Worm (Caenorhabditis elegans) whole organism, L2 larva: ENCODE measurements around the gene mab-7.

Experiments
- C34F6.9 ChIP-seq: fragments of 150-350 bp; optimal IDR thresholded peaks from 2 replicates; lab custom pipeline; 2014; ENCODE audit warnings: missing biosample characterization, missing genetic modification characterization
- F13H6.1 ChIP-seq: sonication (generic microtip); optimal IDR thresholded peaks from 2 replicates; lab custom pipeline; 2016; ENCODE audit warnings: missing genetic modification characterization, missing compliant biosample characterization
- R02D3.7 ChIP-seq: fragments of 150-350 bp; optimal IDR thresholded peaks from 2 replicates; lab custom pipeline; 2014; ENCODE audit warnings: missing biosample characterization, missing genetic modification characterization
- Y55F3AM.14 ChIP-seq: fragments of 200-800 bp; sonication (Bioruptor generic); optimal IDR thresholded peaks from 2 replicates; lab custom pipeline; 2018; ENCODE audit warnings: mild to moderate bottlenecking, missing genetic modification characterization, missing compliant biosample characterization
- ZK546.5 ChIP-seq: sonication (generic microtip); optimal IDR thresholded peaks from 2 replicates; lab custom pipeline; 2017; ENCODE audit warnings: missing biosample characterization, missing genetic modification characterization
- aly-2 ChIP-seq: fragments of 150-350 bp; optimal IDR thresholded peaks from 2 replicates; lab custom pipeline; 2014; ENCODE audit warnings: missing biosample characterization, missing genetic modification characterization
- ama-1 ChIP-seq: fragments of 150-350 bp; optimal IDR thresholded peaks from 2 replicates; lab custom pipeline; 2018; ENCODE audit warnings: inconsistent platforms
- blmp-1 ChIP-seq: sonication (generic microtip); optimal IDR thresholded peaks from 2 replicates; lab custom pipeline; 2017; ENCODE audit warnings: missing genetic modification characterization, mild to moderate bottlenecking, missing compliant biosample characterization, antibody characterized with exemption, moderate library complexity; ENCODE audit not compliant: insufficient read depth
- ceh-16 ChIP-seq: fragments of 150-350 bp; optimal IDR thresholded peaks from 2 replicates; lab custom pipeline; 2014; ENCODE audit warnings: missing biosample characterization, missing genetic modification characterization
- ceh-82 ChIP-seq: fragments of 150-350 bp; optimal IDR thresholded peaks from 2 replicates; lab custom pipeline; 2014; ENCODE audit warnings: missing biosample characterization, missing genetic modification characterization
- crh-2 ChIP-seq: sonication (generic microtip); optimal IDR thresholded peaks from 2 replicates; lab custom pipeline; 2017; ENCODE audit warnings: missing biosample characterization, missing genetic modification characterization
- dmd-4 ChIP-seq: sonication (generic microtip); optimal IDR thresholded peaks from 2 replicates; lab custom pipeline; 2017; ENCODE audit warnings: missing biosample characterization, missing genetic modification characterization
- elt-1 ChIP-seq: fragments of 150-350 bp; optimal IDR thresholded peaks from 2 replicates; lab custom pipeline; 2014; ENCODE audit warnings: missing biosample characterization, missing genetic modification characterization
- elt-3 ChIP-seq: sonication (generic microtip); optimal IDR thresholded peaks from 2 replicates; lab custom pipeline; 2017; ENCODE audit warnings: missing biosample characterization, missing genetic modification characterization
- fos-1 ChIP-seq: fragments of 150-350 bp; optimal IDR thresholded peaks from 2 replicates; lab custom pipeline; 2014; ENCODE audit warnings: missing biosample characterization, missing genetic modification characterization
- gmeb-1 ChIP-seq: fragments of 150-350 bp; optimal IDR thresholded peaks from 2 replicates; lab custom pipeline; 2014; ENCODE audit warnings: missing biosample characterization, missing genetic modification characterization
- lin-11 ChIP-seq: fragments of 150-350 bp; sonication (generic microtip); optimal IDR thresholded peaks from 2 replicates; lab custom pipeline; 2014; ENCODE audit warnings: missing biosample characterization, missing genetic modification characterization, inconsistent platforms, mixed read lengths
- lin-13 ChIP-seq: fragments of 150-350 bp; optimal IDR thresholded peaks from 2 replicates; lab custom pipeline; 2014; ENCODE audit warnings: missing biosample characterization, missing genetic modification reagents, missing genetic modification characterization
- lsy-2 ChIP-seq, 2 experiments: fragments of 150-350 bp in 1 of 2; sonication (generic microtip) in 1 of 2; optimal IDR thresholded peaks; 2 replicates each; lab custom pipeline; 2014 to 2017; ENCODE audit warnings: missing biosample characterization in 2 of 2, missing genetic modification characterization in 2 of 2
- mab-5 ChIP-seq: fragments of 150-350 bp; optimal IDR thresholded peaks from 2 replicates; lab custom pipeline; 2014; ENCODE audit warnings: missing biosample characterization, missing genetic modification characterization
- mbf-1 ChIP-seq: sonication (generic microtip); optimal IDR thresholded peaks from 2 replicates; lab custom pipeline; 2017; ENCODE audit warnings: missing biosample characterization, missing genetic modification characterization
- mdl-1 ChIP-seq, 2 experiments: fragments of 150-350 bp in 1 of 2; sonication (generic microtip) in 1 of 2; optimal IDR thresholded peaks; 2 replicates each; lab custom pipeline; 2017; ENCODE audit warnings: missing biosample characterization in 2 of 2, missing genetic modification characterization in 2 of 2
- nhr-10 ChIP-seq: sonication (generic microtip); optimal IDR thresholded peaks from 2 replicates; lab custom pipeline; 2017; ENCODE audit warnings: missing biosample characterization, missing genetic modification characterization
- nhr-11 ChIP-seq: fragments of 150-350 bp; optimal IDR thresholded peaks from 2 replicates; lab custom pipeline; 2014; ENCODE audit warnings: missing biosample characterization, missing genetic modification characterization
- nhr-12 ChIP-seq: fragments of 150-350 bp; optimal IDR thresholded peaks from 2 replicates; lab custom pipeline; 2014; ENCODE audit warnings: missing biosample characterization, missing genetic modification characterization
- nhr-129 ChIP-seq: fragments of 150-350 bp; optimal IDR thresholded peaks from 2 replicates; lab custom pipeline; 2014; ENCODE audit warnings: missing biosample characterization, missing genetic modification characterization
- nhr-21 ChIP-seq: fragments of 150-350 bp; optimal IDR thresholded peaks from 2 replicates; lab custom pipeline; 2014; ENCODE audit warnings: missing biosample characterization, missing genetic modification characterization
- nhr-237 ChIP-seq: fragments of 150-350 bp; optimal IDR thresholded peaks from 2 replicates; lab custom pipeline; 2014; ENCODE audit warnings: missing biosample characterization, missing genetic modification characterization
- nhr-25 ChIP-seq: fragments of 150-350 bp; sonication (generic microtip); optimal IDR thresholded peaks from 3 replicates; lab custom pipeline; 2014; ENCODE audit warnings: missing biosample characterization, missing genetic modification characterization
- nhr-6 ChIP-seq: fragments of 150-350 bp; optimal IDR thresholded peaks from 2 replicates; lab custom pipeline; 2014; ENCODE audit warnings: missing biosample characterization, missing genetic modification characterization
- nhr-77 ChIP-seq: fragments of 150-350 bp; optimal IDR thresholded peaks from 2 replicates; lab custom pipeline; 2014; ENCODE audit warnings: missing biosample characterization, missing genetic modification characterization
- peb-1 ChIP-seq: fragments of 150-350 bp; optimal IDR thresholded peaks from 2 replicates; lab custom pipeline; 2014; ENCODE audit warnings: missing biosample characterization, missing genetic modification characterization
- sem-4 ChIP-seq: fragments of 150-350 bp; optimal IDR thresholded peaks from 2 replicates; lab custom pipeline; 2014; ENCODE audit warnings: missing biosample characterization, missing genetic modification reagents, missing genetic modification characterization
- skn-1 ChIP-seq: sonication (generic microtip); optimal IDR thresholded peaks from 2 replicates; lab custom pipeline; 2017; ENCODE audit warnings: missing biosample characterization, missing genetic modification characterization
- sma-3 ChIP-seq: sonication (generic microtip); optimal IDR thresholded peaks from 2 replicates; lab custom pipeline; 2016; ENCODE audit warnings: missing genetic modification reagents, missing genetic modification characterization, missing compliant biosample characterization
- sma-9 ChIP-seq, 2 experiments: fragments of 150-350 bp in 1 of 2; sonication (generic microtip) in 1 of 2; optimal IDR thresholded peaks; 2 replicates each; lab custom pipeline; 2014 to 2016; ENCODE audit warnings: missing genetic modification characterization in 2 of 2, mild to moderate bottlenecking in 1 of 2, missing biosample characterization in 1 of 2, missing compliant biosample characterization in 1 of 2, missing genetic modification reagents in 1 of 2, moderate library complexity in 1 of 2
- snpc-4 ChIP-seq: fragments of 150-350 bp; optimal IDR thresholded peaks from 2 replicates; lab custom pipeline; 2014; ENCODE audit warnings: missing biosample characterization, missing genetic modification characterization
- unc-39 ChIP-seq: fragments of 150-350 bp; optimal IDR thresholded peaks from 2 replicates; lab custom pipeline; 2014; ENCODE audit warnings: missing biosample characterization, missing genetic modification characterization
- unc-55 ChIP-seq: fragments of 150-350 bp; sonication (generic microtip); optimal IDR thresholded peaks from 3 replicates; lab custom pipeline; 2014; ENCODE audit warnings: missing biosample characterization, missing genetic modification reagents, missing genetic modification characterization
- unc-62 ChIP-seq: fragments of 150-350 bp; optimal IDR thresholded peaks from 2 replicates; lab custom pipeline; 2014; ENCODE audit warnings: missing biosample characterization, missing genetic modification reagents, missing genetic modification characterization
- ztf-1 ChIP-seq: fragments of 200-800 bp; sonication (Bioruptor generic); conservative IDR thresholded peaks from 2 replicates; pipeline ENCODE4 v1.3.6; 2022; ENCODE audit warnings: missing genetic modification characterization, missing compliant biosample characterization
- ztf-11 ChIP-seq: sonication (generic microtip); optimal IDR thresholded peaks from 2 replicates; lab custom pipeline; 2017; ENCODE audit warnings: missing biosample characterization, missing genetic modification characterization
- ztf-4 ChIP-seq: fragments of 150-350 bp; optimal IDR thresholded peaks from 2 replicates; lab custom pipeline; 2014; ENCODE audit warnings: missing biosample characterization, missing genetic modification characterization

The mab-7 gene

DNA sequence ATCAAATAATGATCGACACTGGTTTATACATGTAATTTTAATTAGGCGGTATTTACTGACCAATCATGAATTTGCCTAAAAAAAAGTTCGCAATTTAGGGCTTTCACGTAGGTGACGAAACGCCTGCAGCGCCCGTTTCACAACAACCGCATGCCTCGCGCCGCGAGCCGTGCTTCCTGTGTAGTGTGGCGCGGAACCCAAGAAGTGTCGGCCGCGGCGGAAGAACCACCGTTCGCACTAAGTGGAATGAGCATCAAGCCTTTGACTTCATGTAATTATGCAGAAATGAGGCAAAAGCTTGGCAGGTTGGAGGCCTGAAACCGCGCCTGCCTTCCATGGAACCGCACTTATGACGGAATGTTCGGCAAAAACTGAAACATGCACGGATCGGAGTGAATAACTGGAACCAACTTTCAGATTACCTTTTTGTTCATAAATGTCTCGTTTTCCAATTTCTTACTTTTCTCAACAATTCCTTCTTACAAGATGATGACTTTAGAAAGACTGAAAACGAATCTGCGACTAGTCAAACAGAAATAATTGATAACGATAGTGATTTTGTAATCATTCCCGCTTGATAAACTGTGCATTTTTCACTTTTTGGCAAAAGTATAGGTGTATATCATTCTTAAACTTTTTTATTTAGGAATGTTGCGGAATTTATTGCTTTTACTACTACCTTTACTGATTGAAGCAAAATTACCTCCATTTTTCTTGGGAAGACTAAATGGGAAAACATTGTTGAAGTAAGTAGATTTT is 25.7 kb downstream of the mab-7 start, which contains the start of gene F56F10.1:
Gene F56F10.1, plus strand, starts transcription at position 647 of the 759 bp plus-strand sequence.
- TF ChIP-seq fos-1 (tag; lab: Kevin White, UChicago), result peak; percentile 74
- peak; percentile 78 for TF ChIP-seq snpc-4 (tag; lab: Kevin White, UChicago)
- TF ChIP-seq crh-2 (tag; lab: Kevin White, UChicago), result no peak
- TF ChIP-seq nhr-10 (tag; lab: Kevin White, UChicago), result no peak
- peak; percentile 31 for TF ChIP-seq skn-1
- TF ChIP-seq nhr-21 (tag; lab: Kevin White, UChicago), result no peak
- TF ChIP-seq dmd-4 (tag; lab: Kevin White, UChicago), result no peak

DNA sequence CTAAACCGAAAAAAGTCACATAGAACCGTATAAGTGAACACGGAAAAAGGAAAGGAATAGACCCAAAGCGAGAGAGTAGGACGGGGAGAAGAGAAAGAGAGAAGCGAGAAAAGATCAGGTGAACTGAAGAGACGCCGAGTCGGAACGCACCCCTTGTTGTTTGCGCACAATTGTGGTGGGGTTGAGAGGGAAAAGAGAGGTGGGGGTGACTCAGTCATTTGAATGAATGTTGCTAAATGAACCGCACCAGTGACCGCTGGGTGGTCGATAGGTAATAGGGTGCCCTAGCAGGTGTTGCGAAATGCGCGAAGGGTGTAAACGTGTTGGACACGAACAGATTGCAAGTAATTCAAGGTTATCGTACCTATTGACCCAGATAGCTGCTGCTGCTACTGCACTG is 26.8 kb downstream of the mab-7 start, which contains the start of gene lgl-1:
Gene lgl-1, minus strand, starts transcription at position 70 of the 400 bp plus-strand sequence.
- TF ChIP-seq nhr-12 (no peak), blmp-1 (tag; lab: Kevin White, UChicago) (peak; percentile 28), ama-1 (lab: Kevin White, UChicago) (no peak), lin-13 (no peak), Y55F3AM.14 (no peak), ztf-11 (no peak), peb-1 (tag; lab: Kevin White, UChicago) (no peak), sma-9 (GFP tag; optimal IDR thresholded peaks at IDR 0.05; lab: Kevin White, UChicago) (peak; percentile 13), sma-9 (tag; optimal IDR thresholded peaks at IDR 0.05; lab: Kevin White, UChicago) (no peak), crh-2 (tag; lab: Kevin White, UChicago) (peak; percentile 6), elt-1 (tag; lab: Kevin White, UChicago) (no peak), unc-55 (GFP tag; lab: Kevin White, UChicago) (peak; percentile 40), sma-3 (GFP tag; lab: Kevin White, UChicago) (peak; percentile 38), F13H6.1 (tag; lab: Kevin White, UChicago) (peak; percentile 46), fos-1 (tag; lab: Kevin White, UChicago) (peak; percentile 83), R02D3.7 (tag; lab: Kevin White, UChicago) (no peak), C34F6.9 (tag; lab: Kevin White, UChicago) (peak; percentile 27), nhr-25 (tag; lab: Kevin White, UChicago) (peak; percentile 76)

DNA sequence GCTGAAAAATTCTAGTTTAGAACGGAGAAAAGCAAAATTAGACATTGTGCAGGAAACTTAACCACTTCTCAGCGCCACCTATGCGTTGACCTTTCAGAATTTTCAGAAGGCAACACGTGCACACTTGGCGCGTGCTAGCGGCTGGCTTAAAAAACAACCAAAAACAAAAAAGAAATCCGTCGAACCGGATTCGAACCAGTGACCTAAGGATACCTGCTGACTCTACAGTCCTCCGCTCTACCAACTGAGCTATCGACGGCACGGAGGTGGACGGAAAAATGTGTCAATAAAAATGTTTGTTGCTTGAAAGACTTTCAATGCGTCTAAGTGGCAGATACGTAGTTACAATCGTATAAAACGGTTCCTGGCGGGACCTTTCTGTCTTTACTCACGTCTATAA is 32.6 kb downstream of the mab-7 start:
- no peak for TF ChIP-seq nhr-25 (tag; lab: Kevin White, UChicago)
- no peak for TF ChIP-seq nhr-12
- peak; percentile 26 for TF ChIP-seq nhr-129 (tag; lab: Kevin White, UChicago)
- no peak for TF ChIP-seq skn-1
- no peak for TF ChIP-seq nhr-77 (tag; lab: Kevin White, UChicago)

DNA sequence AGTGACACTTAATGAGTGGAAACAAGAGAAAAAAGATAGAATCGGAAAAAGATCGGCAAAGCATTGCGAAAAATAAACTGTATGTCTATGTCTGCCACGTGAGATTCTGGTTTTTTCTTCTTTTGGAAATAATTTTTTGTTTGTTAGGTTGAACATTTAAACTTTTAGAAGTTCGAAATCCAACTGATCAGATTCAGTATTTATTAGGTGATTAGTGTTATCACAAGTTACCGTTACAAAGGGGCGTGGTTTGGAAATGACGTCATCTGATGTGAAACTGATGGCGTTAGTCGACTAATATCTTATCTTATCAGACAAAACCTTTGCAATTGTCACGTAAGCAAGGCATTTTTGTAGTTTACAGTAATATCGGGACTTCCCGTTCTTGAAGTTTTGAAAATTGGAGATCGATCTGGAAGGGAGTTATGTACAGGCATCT is 33.5 kb downstream of the mab-7 start:
- TF ChIP-seq unc-55 (GFP tag; lab: Kevin White, UChicago) (no peak), ztf-4 (tag; lab: Kevin White, UChicago) (peak; percentile 2), elt-1 (tag; lab: Kevin White, UChicago) (no peak), unc-39 (tag; lab: Kevin White, UChicago) (no peak), sma-3 (GFP tag; lab: Kevin White, UChicago) (peak; percentile 89), mbf-1 (tag; lab: Kevin White, UChicago) (no peak), nhr-129 (tag; lab: Kevin White, UChicago) (peak; percentile 51), F13H6.1 (tag; lab: Kevin White, UChicago) (peak; percentile 50), peb-1 (tag; lab: Kevin White, UChicago) (no peak), nhr-25 (tag; lab: Kevin White, UChicago) (peak; percentile 94), nhr-6 (tag; lab: Kevin White, UChicago) (peak; percentile 59), R02D3.7 (tag; lab: Kevin White, UChicago) (no peak), blmp-1 (tag; lab: Kevin White, UChicago) (peak; percentile 72), elt-3 (tag; lab: Kevin White, UChicago) (no peak), nhr-11 (no peak), ceh-16 (tag; lab: Kevin White, UChicago) (no peak), sem-4 (tag; lab: Kevin White, UChicago) (no peak), nhr-237 (tag; lab: Kevin White, UChicago) (no peak), ceh-82 (tag; lab: Kevin White, UChicago) (no peak), lin-11 (tag; lab: Kevin White, UChicago) (no peak), Y55F3AM.14 (no peak), skn-1 (no peak), gmeb-1 (tag; lab: Kevin White, UChicago) (no peak), C34F6.9 (tag; lab: Kevin White, UChicago) (no peak), aly-2 (tag; lab: Kevin White, UChicago) (no peak), dmd-4 (tag; lab: Kevin White, UChicago) (no peak), crh-2 (tag; lab: Kevin White, UChicago) (peak; percentile 60), mab-5 (tag; lab: Kevin White, UChicago) (no peak), lsy-2 (tag; optimal IDR thresholded peaks at IDR 0.05; lab: Kevin White, UChicago) (peak in 1 of 2 experiments; percentile 25), ztf-1 (GFP tag; lab: Robert Waterston, UW) (no peak), ztf-11 (no peak), unc-62 (GFP tag; lab: Kevin White, UChicago) (no peak), ZK546.5 (tag; lab: Kevin White, UChicago) (no peak), mdl-1 (tag; optimal IDR thresholded peaks at IDR 0.05; lab: Kevin White, UChicago) (peak; percentile 53 to 77), lin-13 (no peak), nhr-21 (tag; lab: Kevin White, UChicago) (peak; percentile 89)
